Worm (Caenorhabditis elegans) whole organism, L4 larva: ENCODE data around the gene T22B7.3.

Experiments
- aly-2 ChIP-seq: sonication (generic microtip); optimal IDR thresholded peaks from 2 replicates; lab custom pipeline; 2018; ENCODE audit warnings: missing biosample characterization, missing genetic modification characterization
- arid-1 ChIP-seq: fragments of 200-800 bp; sonication (Bioruptor generic); conservative IDR thresholded peaks from 2 replicates; pipeline ENCODE4 v1.3.6; 2022; ENCODE audit warnings: missing genetic modification reagents, missing genetic modification characterization, missing compliant biosample characterization
- ceh-82 ChIP-seq: sonication (generic microtip); optimal IDR thresholded peaks from 2 replicates; lab custom pipeline; 2017; ENCODE audit warnings: missing biosample characterization, missing genetic modification characterization
- nhr-76 ChIP-seq: fragments of 150-350 bp; optimal IDR thresholded peaks from 2 replicates; lab custom pipeline; 2014; ENCODE audit warnings: missing biosample characterization, missing genetic modification characterization

- TF ChIP-seq ceh-82 (tag; lab: Kevin White, UChicago) (no peak), aly-2 (tag; lab: Kevin White, UChicago) (no peak), nhr-76 (tag; lab: Kevin White, UChicago) (no peak), arid-1 (GFP tag; lab: Robert Waterston, UW) (no peak)
These were observed 25.4 kb upstream of the T22B7.3 start for ce11 chrX:5621793-5622192.
